Fruit fly (Drosophila melanogaster): ENCODE data around the gene Ugt36F1.

Ugt36F1 gene

DNA sequence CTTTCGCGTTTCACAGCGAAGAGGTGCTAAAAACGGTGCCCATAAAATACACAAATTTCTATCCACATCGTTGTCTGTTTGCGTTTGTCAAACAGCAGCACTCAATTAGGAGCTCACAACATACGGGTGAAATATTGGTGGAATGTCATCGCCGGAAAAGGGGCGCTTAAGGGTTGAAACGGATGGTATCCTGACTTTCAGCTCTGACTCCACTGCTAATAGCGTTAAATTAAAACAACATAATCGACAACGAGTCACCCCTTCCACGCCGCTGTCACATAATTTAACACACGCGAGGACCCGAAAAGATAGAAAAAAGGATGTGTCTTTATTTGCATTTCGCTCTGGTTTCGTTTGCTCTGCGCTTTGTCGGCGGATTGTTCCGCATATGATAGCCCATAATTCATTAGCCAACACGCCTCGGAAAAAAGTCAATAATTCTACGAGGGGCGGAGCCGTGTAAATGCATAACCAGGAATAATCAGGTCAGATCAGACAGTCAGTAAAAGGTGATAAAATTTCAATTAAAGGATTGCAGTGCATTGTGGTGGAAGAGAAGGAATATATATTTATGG, 34.0 kb upstream of the Ugt36F1 start:
- TF ChIP-seq Mnt (GFP tag; optimal IDR thresholded peaks at IDR 0.05) = no peak

DNA sequence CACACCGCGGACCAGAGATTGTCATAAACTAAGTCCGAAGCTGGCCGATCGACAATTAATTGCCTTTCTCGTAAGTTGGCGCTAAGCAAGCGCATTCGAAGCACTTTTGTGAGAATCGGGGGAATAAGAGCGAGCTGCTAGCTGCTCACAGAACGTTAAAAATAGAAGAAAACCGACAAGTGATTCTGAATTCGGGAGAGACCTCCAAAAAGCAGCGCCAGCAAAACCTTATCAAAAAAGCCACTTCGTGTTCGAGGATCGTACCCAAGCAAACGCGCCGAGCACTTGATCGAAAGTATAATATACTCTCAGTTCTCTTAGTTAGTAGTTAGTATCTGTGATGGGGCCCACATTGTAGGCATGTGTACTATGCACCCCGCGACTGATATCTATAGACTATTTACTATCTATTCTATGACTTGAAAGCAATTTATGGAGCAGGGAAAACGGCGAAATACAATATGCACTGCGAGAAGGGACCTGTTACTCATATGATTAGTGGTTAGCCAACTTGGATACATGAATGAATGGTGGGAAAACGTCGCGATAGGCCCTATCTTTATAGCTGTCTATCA, 31.6 kb upstream of the Ugt36F1 start:
- TF ChIP-seq cnc (optimal IDR thresholded peaks at IDR 0.05) (no peak), cic (GFP tag; optimal IDR thresholded peaks at IDR 0.05) (peak; percentile 22), CG7101 (tag; optimal IDR thresholded peaks at IDR 0.05) (no peak)

DNA sequence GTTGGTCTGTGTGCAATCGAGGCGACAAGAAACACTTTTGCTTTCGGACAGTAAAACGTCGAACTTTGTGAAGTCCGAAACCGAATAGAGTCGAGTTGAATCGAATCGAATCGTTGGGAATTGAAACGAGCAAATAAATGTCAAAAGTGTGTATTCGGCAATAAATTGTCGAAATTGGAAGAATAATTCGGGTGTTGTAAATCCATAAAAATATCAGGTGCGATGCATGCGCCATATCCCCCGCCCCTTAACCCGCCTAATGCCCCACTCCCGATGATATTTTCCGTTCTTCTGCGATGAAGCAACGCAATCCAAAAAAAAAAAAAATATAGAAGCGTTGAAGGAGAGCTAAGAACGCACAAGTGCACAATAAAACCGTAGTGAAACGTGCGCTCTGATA, 30.2 kb upstream of the Ugt36F1 start:
- no peak for TF ChIP-seq CG5204 (GFP tag; optimal IDR thresholded peaks at IDR 0.05)

DNA sequence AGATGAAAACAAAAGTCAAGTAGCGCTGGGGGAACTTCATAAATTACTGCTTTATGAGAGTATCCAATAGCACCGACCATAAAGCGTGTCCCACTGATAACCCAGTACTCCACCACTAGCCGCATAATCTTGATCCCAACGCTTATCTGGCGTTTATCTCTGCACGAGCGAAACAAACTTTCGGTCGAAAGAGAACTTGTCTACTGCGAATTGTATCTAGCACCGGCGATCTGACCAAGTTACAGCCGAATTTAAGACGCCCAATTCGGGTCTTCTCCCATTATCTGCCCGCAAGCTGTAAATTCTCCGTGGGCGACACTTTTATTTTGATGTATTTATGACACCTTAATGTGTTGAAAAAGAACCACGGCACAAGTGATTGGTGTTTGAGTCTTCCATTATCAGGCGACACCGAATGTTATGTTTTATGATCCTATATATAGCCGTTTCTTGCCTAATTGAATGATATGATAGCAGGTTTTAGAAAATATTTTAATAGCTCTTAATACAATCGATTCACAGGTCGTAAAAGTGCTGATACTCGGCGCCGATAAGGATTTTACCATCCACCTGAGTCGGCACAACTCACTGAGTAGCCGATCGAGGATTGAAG, 29.3 kb upstream of the Ugt36F1 start:
- TF ChIP-seq CG11617 (GFP tag; optimal IDR thresholded peaks at IDR 0.05) (no peak), Mnt (GFP tag; optimal IDR thresholded peaks at IDR 0.05) (no peak), ovo (GFP tag; optimal IDR thresholded peaks at IDR 0.05) (no peak), CG7101 (tag; optimal IDR thresholded peaks at IDR 0.05) (no peak), Crg-1 (GFP tag; optimal IDR thresholded peaks at IDR 0.05) (no peak), CG33017 (tag; optimal IDR thresholded peaks at IDR 0.05) (no peak), CG12768 (GFP tag; optimal IDR thresholded peaks at IDR 0.05) (no peak), toe (GFP tag; optimal IDR thresholded peaks at IDR 0.05) (no peak)

DNA sequence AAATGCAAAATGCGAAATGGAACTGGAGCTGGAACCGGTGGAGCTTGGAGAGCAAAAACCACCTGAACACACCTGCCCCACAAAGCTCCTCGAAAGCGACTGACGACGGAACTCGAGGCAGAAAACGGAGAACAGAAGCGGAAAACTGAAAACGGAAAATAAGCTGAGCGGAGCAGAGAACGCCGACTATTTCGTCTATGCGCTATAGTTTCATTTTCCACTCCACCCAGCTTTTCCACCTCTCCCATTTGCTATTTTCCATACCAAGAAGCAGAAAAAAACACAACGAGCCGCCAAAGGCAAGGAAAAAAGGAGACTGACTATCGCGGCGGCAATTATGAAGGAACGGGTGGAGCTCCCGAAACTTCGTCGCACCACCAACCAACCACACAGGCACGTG, 26.3 kb upstream of the Ugt36F1 start, which contains the start of gene ham:
ham (minus strand) TSS at position 101 of the 400 bp plus-strand sequence.
- TF ChIP-seq Clk (GFP tag; optimal IDR thresholded peaks at IDR 0.05) (no peak), CG7045 (GFP tag; optimal IDR thresholded peaks at IDR 0.05) (no peak), pad (GFP tag; optimal IDR thresholded peaks at IDR 0.05) (no peak), Hr96 (GFP tag; optimal IDR thresholded peaks at IDR 0.05) (no peak), ovo (GFP tag; optimal IDR thresholded peaks at IDR 0.05) (no peak), CG1620 (GFP tag; optimal IDR thresholded peaks at IDR 0.05) (no peak), CG5204 (GFP tag; optimal IDR thresholded peaks at IDR 0.05) (no peak), CG12768 (GFP tag; optimal IDR thresholded peaks at IDR 0.05) (no peak), cnc (optimal IDR thresholded peaks at IDR 0.05) (no peak)

DNA sequence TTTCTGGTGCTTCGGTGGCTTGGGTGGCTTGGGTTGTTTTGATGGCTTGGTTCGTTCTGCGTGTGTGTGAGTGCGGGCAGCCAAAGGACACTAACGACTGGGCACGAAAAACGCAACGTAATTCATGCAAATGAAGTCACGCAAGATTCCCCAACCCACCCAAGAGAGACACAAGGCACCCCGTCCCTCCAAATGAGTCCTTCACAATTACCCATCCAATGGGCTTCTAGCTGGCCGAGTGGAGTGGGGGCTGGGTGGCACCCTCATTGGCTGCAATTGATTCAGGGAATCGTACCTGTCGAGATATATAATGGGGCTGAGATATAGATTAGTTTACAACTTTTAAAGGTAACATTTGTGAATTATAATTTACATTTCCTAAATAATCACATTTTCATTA, 25.9 kb upstream of the Ugt36F1 start:
- TF ChIP-seq ovo (GFP tag; optimal IDR thresholded peaks at IDR 0.05) (no peak), tj (GFP tag; optimal IDR thresholded peaks at IDR 0.05) (no peak), kay (GFP tag; ENCODE audit: borderline replicate concordance) (no peak), pad (GFP tag; optimal IDR thresholded peaks at IDR 0.05) (no peak), Crg-1 (GFP tag; optimal IDR thresholded peaks at IDR 0.05) (no peak), CG14711 (tag; optimal IDR thresholded peaks at IDR 0.05) (no peak)

DNA sequence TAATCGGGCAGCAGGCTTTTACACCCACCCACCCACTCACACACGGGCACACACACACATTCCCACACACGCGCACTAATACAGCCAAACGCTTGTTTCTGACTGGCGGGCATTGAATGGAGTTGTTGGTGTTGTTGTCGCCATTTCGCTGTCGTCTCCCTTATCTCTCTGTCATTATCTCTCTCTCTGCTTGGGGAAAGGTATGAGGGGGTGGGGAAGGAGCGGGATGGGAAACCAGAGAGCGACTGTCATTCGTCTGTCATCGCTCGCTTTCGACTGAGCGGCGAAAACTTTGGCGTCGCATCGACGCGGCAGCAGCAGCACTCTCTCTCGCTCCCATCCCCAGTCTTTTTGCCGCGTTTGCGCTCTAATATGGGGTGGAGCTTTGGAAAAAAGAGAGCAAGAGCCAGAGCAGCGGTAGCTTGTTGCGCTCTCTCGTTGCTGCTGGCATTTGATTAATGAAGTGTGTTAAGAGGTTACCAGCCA, 23.2 kb upstream of the Ugt36F1 start:
- TF ChIP-seq Hr96 (GFP tag; optimal IDR thresholded peaks at IDR 0.05) = no peak
- no peak for TF ChIP-seq CG33017 (tag; optimal IDR thresholded peaks at IDR 0.05)
- no peak for TF ChIP-seq ovo (GFP tag; optimal IDR thresholded peaks at IDR 0.05)
- TF ChIP-seq bab1 (GFP tag; optimal IDR thresholded peaks at IDR 0.05) = no peak
- peak; percentile 55 for TF ChIP-seq pad (GFP tag; optimal IDR thresholded peaks at IDR 0.05)
- TF ChIP-seq CG1620 (GFP tag; optimal IDR thresholded peaks at IDR 0.05) = no peak

DNA sequence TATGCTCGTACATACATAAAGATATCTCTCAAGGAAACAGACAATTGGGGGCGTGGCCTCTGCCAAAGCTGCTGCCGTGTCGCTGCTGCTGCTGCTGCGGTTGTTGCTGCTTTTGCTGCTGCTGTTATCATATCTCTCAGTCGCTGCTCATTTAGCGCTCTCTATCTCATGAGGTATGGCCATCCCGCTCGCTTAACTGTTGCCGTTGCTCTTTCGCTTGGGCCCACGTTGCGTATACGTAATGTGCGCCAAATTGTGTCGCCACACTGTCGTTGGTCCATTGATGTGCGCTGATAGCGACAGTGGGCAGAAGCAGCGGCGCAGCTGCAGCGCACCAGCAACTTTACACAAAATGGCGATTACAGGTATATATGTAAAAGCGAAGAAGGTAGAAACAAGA, 22.7 kb upstream of the Ugt36F1 start:
- TF ChIP-seq Mnt (GFP tag; optimal IDR thresholded peaks at IDR 0.05) (no peak), CG7045 (GFP tag; optimal IDR thresholded peaks at IDR 0.05) (no peak), cic (GFP tag; optimal IDR thresholded peaks at IDR 0.05) (no peak), kay (GFP tag; ENCODE audit: borderline replicate concordance) (no peak), cnc (optimal IDR thresholded peaks at IDR 0.05) (no peak)

DNA sequence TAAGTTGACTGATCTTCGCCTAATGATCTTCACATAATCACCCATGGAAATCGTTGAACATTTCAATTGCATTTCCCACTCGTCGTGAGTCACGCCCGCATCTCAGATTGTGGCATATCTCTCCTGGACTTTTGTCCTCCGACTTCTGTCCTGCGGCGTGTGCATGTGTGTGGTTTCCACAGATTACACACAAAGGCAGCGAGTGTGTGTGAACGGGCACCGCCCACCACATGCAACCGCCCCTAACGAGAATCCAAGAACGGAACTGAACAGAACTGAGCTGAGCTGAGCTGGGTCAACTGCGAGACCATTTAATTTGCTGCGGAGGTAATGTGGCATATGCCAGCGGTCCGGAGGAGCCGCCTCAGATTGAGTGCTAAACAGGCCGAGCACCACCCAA, 17.4 kb upstream of the Ugt36F1 start:
- no peak for TF ChIP-seq CG1620 (GFP tag; optimal IDR thresholded peaks at IDR 0.05)
- no peak for TF ChIP-seq Mnt (GFP tag; optimal IDR thresholded peaks at IDR 0.05)
- TF ChIP-seq Clk (GFP tag; optimal IDR thresholded peaks at IDR 0.05) = no peak
- no peak for TF ChIP-seq pad (GFP tag; optimal IDR thresholded peaks at IDR 0.05)
- TF ChIP-seq bab1 (GFP tag; optimal IDR thresholded peaks at IDR 0.05) = no peak
- no peak for TF ChIP-seq ovo (GFP tag; optimal IDR thresholded peaks at IDR 0.05)
- no peak for TF ChIP-seq Crg-1 (GFP tag; optimal IDR thresholded peaks at IDR 0.05)
- TF ChIP-seq CG12768 (GFP tag; optimal IDR thresholded peaks at IDR 0.05) = no peak
- no peak for TF ChIP-seq cic (GFP tag; optimal IDR thresholded peaks at IDR 0.05)
- no peak for TF ChIP-seq cnc (optimal IDR thresholded peaks at IDR 0.05)
- TF ChIP-seq Hr96 (GFP tag; optimal IDR thresholded peaks at IDR 0.05) = no peak
- no peak for TF ChIP-seq tj (GFP tag; optimal IDR thresholded peaks at IDR 0.05)
- no peak for TF ChIP-seq CG11617 (GFP tag; optimal IDR thresholded peaks at IDR 0.05)
- no peak for TF ChIP-seq CG14711 (tag; optimal IDR thresholded peaks at IDR 0.05)
- no peak for TF ChIP-seq CG7101 (tag; optimal IDR thresholded peaks at IDR 0.05)
- TF ChIP-seq CG33017 (tag; optimal IDR thresholded peaks at IDR 0.05) = no peak
- TF ChIP-seq toe (GFP tag; optimal IDR thresholded peaks at IDR 0.05) = no peak
- no peak for TF ChIP-seq kay (GFP tag; ENCODE audit: borderline replicate concordance)
